Worm (Caenorhabditis elegans) whole organism, L1 larva: ENCODE measurements around the gene sma-2.
A peak's percentile ranks its signal among the peaks of the same experiment; 100 is the strongest.

Experiments used
- C04F5.9 ChIP-seq: sonication (generic microtip); optimal IDR thresholded peaks from 2 replicates; lab custom pipeline; 2016; ENCODE audit warnings: missing genetic modification characterization, missing compliant biosample characterization
- C16A3.4 ChIP-seq: fragments of 150-350 bp; optimal IDR thresholded peaks from 2 replicates; lab custom pipeline; 2014; ENCODE audit warnings: missing biosample characterization, missing genetic modification characterization
- F16B12.6 ChIP-seq: fragments of 150-350 bp; optimal IDR thresholded peaks from 2 replicates; lab custom pipeline; 2014; ENCODE audit warnings: missing biosample characterization, missing genetic modification characterization
- alr-1 ChIP-seq: fragments of 200-800 bp; sonication (Bioruptor generic); optimal IDR thresholded peaks from 2 replicates; lab custom pipeline; 2018; ENCODE audit warnings: borderline replicate concordance, mild to moderate bottlenecking, missing genetic modification characterization, missing compliant biosample characterization
- aly-2 ChIP-seq: fragments of 150-350 bp; optimal IDR thresholded peaks from 2 replicates; lab custom pipeline; 2014; ENCODE audit warnings: missing biosample characterization, missing genetic modification characterization
- blmp-1 ChIP-seq: fragments of 150-350 bp; optimal IDR thresholded peaks from 2 replicates; lab custom pipeline; 2014; ENCODE audit warnings: missing biosample characterization, missing genetic modification characterization
- ceh-8 ChIP-seq: fragments of 200-800 bp; sonication (Bioruptor generic); optimal IDR thresholded peaks from 2 replicates; lab custom pipeline; 2018; ENCODE audit warnings: mild to moderate bottlenecking, missing genetic modification characterization, moderate library complexity, missing compliant biosample characterization
- ceh-82 ChIP-seq, 3 experiments: fragments of 150-350 bp in 1 of 3; sonication (generic microtip) in 2 of 3; optimal IDR thresholded peaks; 2 replicates each; lab custom pipeline; 2014 to 2017; ENCODE audit warnings: missing biosample characterization in 3 of 3, missing genetic modification characterization in 3 of 3
- ces-1 ChIP-seq: fragments of 150-350 bp; optimal IDR thresholded peaks from 2 replicates; lab custom pipeline; 2014; ENCODE audit warnings: missing biosample characterization, missing genetic modification reagents, missing genetic modification characterization
- dpl-1 ChIP-seq, 3 experiments: fragments of 150-350 bp in 2 of 3; sonication (generic microtip) in 1 of 3; optimal IDR thresholded peaks; 2 replicates each; lab custom pipeline; 2014 to 2017; ENCODE audit warnings: missing biosample characterization in 3 of 3, missing genetic modification characterization in 3 of 3, missing genetic modification reagents in 3 of 3
- egl-27 ChIP-seq, 2 experiments: fragments of 150-350 bp in 1 of 2; sonication (generic microtip); optimal IDR thresholded peaks; 3 replicates each; lab custom pipeline; 2017 to 2018; ENCODE audit warnings: missing biosample characterization in 2 of 2, missing genetic modification characterization in 2 of 2, missing genetic modification reagents in 2 of 2
- elt-3 ChIP-seq, 6 experiments: fragments of 150-350 bp in 1 of 6; sonication (generic microtip); optimal IDR thresholded peaks; 2 replicates each; lab custom pipeline; 2017 to 2018; ENCODE audit warnings: missing biosample characterization in 6 of 6, missing genetic modification characterization in 6 of 6, inconsistent platforms in 1 of 6
- fkh-10 ChIP-seq: sonication (generic microtip); optimal IDR thresholded peaks from 2 replicates; lab custom pipeline; 2017; ENCODE audit warnings: missing biosample characterization, missing genetic modification reagents, missing genetic modification characterization
- fkh-4 ChIP-seq: sonication (generic microtip); optimal IDR thresholded peaks from 2 replicates; lab custom pipeline; 2016; ENCODE audit warnings: missing compliant biosample characterization, missing genetic modification characterization, borderline replicate concordance
- fkh-8 ChIP-seq: sonication (generic microtip); optimal IDR thresholded peaks from 2 replicates; lab custom pipeline; 2016; ENCODE audit warnings: mild to moderate bottlenecking, missing genetic modification characterization, missing compliant biosample characterization
- fos-1 ChIP-seq: fragments of 150-350 bp; optimal IDR thresholded peaks from 2 replicates; lab custom pipeline; 2014; ENCODE audit warnings: missing biosample characterization, missing genetic modification characterization
- grh-1 ChIP-seq: fragments of 200-800 bp; sonication (Bioruptor generic); IDR thresholded peaks from 2 replicates; pipeline ENCODE4 v1.3.6; 2022; ENCODE audit warnings: missing genetic modification reagents, missing genetic modification characterization, missing compliant biosample characterization
- hpl-2 ChIP-seq: fragments of 150-350 bp; optimal IDR thresholded peaks from 2 replicates; lab custom pipeline; 2014; ENCODE audit warnings: missing biosample characterization, missing genetic modification reagents, missing genetic modification characterization
- irx-1 ChIP-seq: sonication (generic microtip); optimal IDR thresholded peaks from 2 replicates; lab custom pipeline; 2016; ENCODE audit warnings: missing genetic modification characterization, missing compliant biosample characterization
- isw-1 ChIP-seq: fragments of 200-800 bp; sonication (Bioruptor generic); IDR thresholded peaks from 2 replicates; pipeline ENCODE4 v1.3.6; 2022; ENCODE audit warnings: missing genetic modification characterization, missing compliant biosample characterization
- jun-1 ChIP-seq: fragments of 150-350 bp; optimal IDR thresholded peaks from 2 replicates; lab custom pipeline; 2014; ENCODE audit warnings: missing biosample characterization, missing genetic modification reagents, missing genetic modification characterization
- lin-13 ChIP-seq: fragments of 150-350 bp; optimal IDR thresholded peaks from 2 replicates; lab custom pipeline; 2014; ENCODE audit warnings: missing biosample characterization, missing genetic modification reagents, missing genetic modification characterization
- lin-14 ChIP-seq: fragments of 200-800 bp; sonication (Bioruptor generic); optimal IDR thresholded peaks from 2 replicates; lab custom pipeline; 2018; ENCODE audit warnings: mild to moderate bottlenecking, missing genetic modification characterization, moderate library complexity, missing compliant biosample characterization
- lsy-2 ChIP-seq, 2 experiments: fragments of 150-350 bp; optimal IDR thresholded peaks; 2 replicates each; lab custom pipeline; 2014; ENCODE audit warnings: missing biosample characterization in 2 of 2, missing genetic modification characterization in 2 of 2
- mdl-1 ChIP-seq, 2 experiments: fragments of 150-350 bp; optimal IDR thresholded peaks; 2 replicates each; lab custom pipeline; 2014 to 2017; ENCODE audit warnings: missing biosample characterization in 2 of 2, missing genetic modification characterization in 2 of 2, inconsistent platforms in 1 of 2
- mef-2 ChIP-seq: fragments of 150-350 bp; optimal IDR thresholded peaks from 2 replicates; lab custom pipeline; 2014; ENCODE audit warnings: missing biosample characterization, missing genetic modification characterization
- nhr-12 ChIP-seq: sonication (generic microtip); optimal IDR thresholded peaks from 2 replicates; lab custom pipeline; 2017; ENCODE audit warnings: missing biosample characterization, missing genetic modification characterization
- nhr-20 ChIP-seq: sonication (generic microtip); optimal IDR thresholded peaks from 2 replicates; lab custom pipeline; 2016; ENCODE audit warnings: mild to moderate bottlenecking, missing genetic modification characterization, missing compliant biosample characterization
- nhr-237 ChIP-seq: fragments of 150-350 bp; optimal IDR thresholded peaks from 2 replicates; lab custom pipeline; 2014; ENCODE audit warnings: missing biosample characterization, missing genetic modification characterization
- nhr-47 ChIP-seq: sonication (generic microtip); optimal IDR thresholded peaks from 2 replicates; lab custom pipeline; 2016; ENCODE audit warnings: mild to moderate bottlenecking, missing genetic modification characterization, moderate library complexity, missing compliant biosample characterization
- nhr-71 ChIP-seq: sonication (generic microtip); optimal IDR thresholded peaks from 2 replicates; lab custom pipeline; 2016; ENCODE audit warnings: mild to moderate bottlenecking, missing genetic modification characterization, moderate library complexity, missing compliant biosample characterization
- nhr-85 ChIP-seq: sonication (generic microtip); peaks from one replicate; lab custom pipeline; 2016; ENCODE audit warnings: missing genetic modification characterization, inconsistent platforms, missing compliant biosample characterization
- nhr-90 ChIP-seq: sonication (generic microtip); optimal IDR thresholded peaks from 2 replicates; lab custom pipeline; 2016; ENCODE audit warnings: mild to moderate bottlenecking, missing genetic modification characterization, missing compliant biosample characterization; ENCODE audit not compliant: poor library complexity
- pag-3 ChIP-seq: sonication (generic microtip); optimal IDR thresholded peaks from 2 replicates; lab custom pipeline; 2017; ENCODE audit warnings: missing genetic modification characterization, mild to moderate bottlenecking, missing compliant biosample characterization, antibody characterized with exemption, borderline replicate concordance; ENCODE audit not compliant: insufficient read depth
- pax-3 ChIP-seq: fragments of 200-800 bp; sonication (Bioruptor generic); optimal IDR thresholded peaks from 2 replicates; lab custom pipeline; 2018; ENCODE audit warnings: mild to moderate bottlenecking, missing genetic modification characterization, moderate library complexity, missing compliant biosample characterization
- pqm-1 ChIP-seq: sonication (generic microtip); optimal IDR thresholded peaks from 3 replicates; lab custom pipeline; 2017; ENCODE audit warnings: missing biosample characterization, missing genetic modification characterization
- skn-1 ChIP-seq: fragments of 150-350 bp; optimal IDR thresholded peaks from 2 replicates; lab custom pipeline; 2014; ENCODE audit warnings: missing biosample characterization, missing genetic modification characterization
- snpc-4 ChIP-seq: fragments of 150-350 bp; optimal IDR thresholded peaks from 2 replicates; lab custom pipeline; 2014; ENCODE audit warnings: missing biosample characterization, missing genetic modification characterization
- snu-23 ChIP-seq: sonication (generic microtip); optimal IDR thresholded peaks from 2 replicates; lab custom pipeline; 2016; ENCODE audit warnings: missing genetic modification characterization, missing compliant biosample characterization
- sup-37 ChIP-seq: fragments of 200-800 bp; sonication (Bioruptor generic); optimal IDR thresholded peaks from 2 replicates; lab custom pipeline; 2018; ENCODE audit warnings: mild to moderate bottlenecking, missing genetic modification characterization, missing compliant biosample characterization
- tbx-2 ChIP-seq: sonication (generic microtip); optimal IDR thresholded peaks from 2 replicates; lab custom pipeline; 2016; ENCODE audit warnings: missing genetic modification characterization, missing compliant biosample characterization
- unc-130 ChIP-seq: fragments of 150-350 bp; optimal IDR thresholded peaks from 2 replicates; lab custom pipeline; 2017; ENCODE audit warnings: missing biosample characterization, missing genetic modification characterization, inconsistent platforms
- unc-30 ChIP-seq: sonication (generic microtip); optimal IDR thresholded peaks from 2 replicates; lab custom pipeline; 2017; ENCODE audit warnings: missing biosample characterization, missing genetic modification characterization
- vab-15 ChIP-seq: sonication (generic microtip); optimal IDR thresholded peaks from 2 replicates; lab custom pipeline; 2017; ENCODE audit warnings: missing genotype, mild to moderate bottlenecking, missing genetic modification characterization, missing compliant biosample characterization
- zip-4 ChIP-seq: fragments of 200-800 bp; sonication (Bioruptor generic); optimal IDR thresholded peaks from 2 replicates; lab custom pipeline; 2018; ENCODE audit warnings: mild to moderate bottlenecking, missing genetic modification characterization, moderate library complexity, missing compliant biosample characterization

sma-2 gene

ce11 chrIII:8801352-8801863, 51.9 kb downstream of the sma-2 start:
- TF ChIP-seq aly-2, result no peak
- peak in 1 of 3 experiments; percentile 5 for TF ChIP-seq ceh-82 (tag; optimal IDR thresholded peaks at IDR 0.05; lab: Kevin White, UChicago)
- TF ChIP-seq C16A3.4 (tag; lab: Kevin White, UChicago), result peak; percentile 0
- TF ChIP-seq ceh-8 (GFP tag; lab: Kevin White, UChicago), result no peak
- peak; percentile 18 for TF ChIP-seq skn-1 (tag; lab: Kevin White, UChicago)
- TF ChIP-seq grh-1 (GFP tag; lab: Robert Waterston, UW), result peak; percentile 40; the same call in 1 of the 2 replicates
- TF ChIP-seq blmp-1 (tag; lab: Kevin White, UChicago), result peak; percentile 74
- no peak for TF ChIP-seq pax-3
- TF ChIP-seq elt-3 (tag; optimal IDR thresholded peaks at IDR 0.05; lab: Kevin White, UChicago), result peak in 3 of 6 experiments; percentile 16 to 81 (median 68)
- peak; percentile 49 for TF ChIP-seq unc-130 (tag; lab: Kevin White, UChicago)
- peak; percentile 23 for TF ChIP-seq lin-13 (GFP tag; lab: Kevin White, UChicago)
- peak in 1 of 2 experiments; percentile 14 for TF ChIP-seq mdl-1 (tag; optimal IDR thresholded peaks at IDR 0.05; lab: Kevin White, UChicago)
- no peak for TF ChIP-seq sup-37 (GFP tag; lab: Kevin White, UChicago)

ce11 chrIII:8801864-8802818, 52.7 kb downstream of the sma-2 start:
- TF ChIP-seq mef-2 (tag; lab: Kevin White, UChicago), result peak; percentile 94
- peak; percentile 91 for TF ChIP-seq skn-1 (tag; lab: Kevin White, UChicago)
- peak; percentile 80 for TF ChIP-seq fkh-4 (tag; lab: Kevin White, UChicago)
- TF ChIP-seq elt-3 (tag; optimal IDR thresholded peaks at IDR 0.05; lab: Kevin White, UChicago), result peak in 4 of 6 experiments; percentile 36 to 91 (median 60)
- peak; percentile 93 for TF ChIP-seq fkh-10 (GFP tag; lab: Kevin White, UChicago)
- TF ChIP-seq lsy-2 (tag; optimal IDR thresholded peaks at IDR 0.05; lab: Kevin White, UChicago), result peak; percentile 93 to 96
- peak; percentile 71 for TF ChIP-seq zip-4 (GFP tag; lab: Kevin White, UChicago)
- peak; percentile 95 for TF ChIP-seq fos-1
- TF ChIP-seq pqm-1, result peak; percentile 24
- TF ChIP-seq nhr-237 (tag; lab: Kevin White, UChicago), result peak; percentile 81
- peak; percentile 96 for TF ChIP-seq fkh-8 (tag; lab: Kevin White, UChicago)
- no peak for TF ChIP-seq ces-1
- peak; percentile 96 for TF ChIP-seq snu-23 (GFP tag; lab: Kevin White, UChicago)
- TF ChIP-seq ceh-82 (tag; optimal IDR thresholded peaks at IDR 0.05; lab: Kevin White, UChicago), result peak; percentile 69 to 96 (median 96)
- peak; percentile 87 for TF ChIP-seq sup-37 (GFP tag; lab: Kevin White, UChicago)
- peak; percentile 92 for TF ChIP-seq hpl-2
- TF ChIP-seq unc-30 (tag; lab: Kevin White, UChicago), result no peak
- TF ChIP-seq C04F5.9, result peak; percentile 65
- TF ChIP-seq egl-27 (tag; optimal IDR thresholded peaks at IDR 0.05; lab: Kevin White, UChicago), result peak; percentile 95 to 96
- peak; percentile 94 for TF ChIP-seq irx-1
- peak; percentile 73 to 96 for TF ChIP-seq mdl-1 (tag; optimal IDR thresholded peaks at IDR 0.05; lab: Kevin White, UChicago)
- peak; percentile 86 for TF ChIP-seq vab-15 (tag; lab: Kevin White, UChicago)
- peak; percentile 99 for TF ChIP-seq nhr-71 (tag; lab: Kevin White, UChicago)
- peak; percentile 78 for TF ChIP-seq snpc-4 (tag; lab: Kevin White, UChicago)
- peak; percentile 100 for TF ChIP-seq nhr-85 (tag; lab: Kevin White, UChicago)
- TF ChIP-seq unc-130 (tag; lab: Kevin White, UChicago), result peak; percentile 77
- peak; percentile 97 for TF ChIP-seq jun-1 (tag; lab: Kevin White, UChicago)
- TF ChIP-seq pag-3 (tag; lab: Kevin White, UChicago), result no peak
- TF ChIP-seq nhr-20 (tag; lab: Kevin White, UChicago), result peak; percentile 98
- peak; percentile 97 for TF ChIP-seq tbx-2 (tag; lab: Kevin White, UChicago)
- TF ChIP-seq isw-1 (GFP tag; lab: Robert Waterston, UW), result peak; percentile 82
- peak; percentile 95 for TF ChIP-seq nhr-47 (tag; lab: Kevin White, UChicago)
- peak; percentile 99 for TF ChIP-seq lin-14 (GFP tag; lab: Kevin White, UChicago)
- TF ChIP-seq dpl-1 (GFP tag; optimal IDR thresholded peaks at IDR 0.05; lab: Kevin White, UChicago), result peak; percentile 68 to 72 (median 70)
- peak; percentile 40 for TF ChIP-seq F16B12.6 (tag; lab: Kevin White, UChicago)
- TF ChIP-seq nhr-12, result peak; percentile 47
- TF ChIP-seq nhr-90 (tag; lab: Kevin White, UChicago), result peak; percentile 95
- no peak for TF ChIP-seq alr-1 (tag; lab: Kevin White, UChicago)
